Fruit fly (Drosophila melanogaster): ENCODE measurements around the gene Trx2.
A peak's percentile ranks its signal among the peaks of the same experiment; 100 is the strongest.

Gene Trx2

dm6 chr2L:9581582-9581981, 31.4 kb upstream of the Trx2 start, which contains the start of gene gcm (continued):
- TF ChIP-seq ewg (GFP tag; optimal IDR thresholded peaks at IDR 0.05) (peak; percentile 81), CG4730 (GFP tag; IDR thresholded peaks at IDR 0.05) (no peak), lab (GFP tag; optimal IDR thresholded peaks at IDR 0.05) (no peak), insv (GFP tag; optimal IDR thresholded peaks at IDR 0.05) (peak in 1 of 2 experiments; percentile 55), Nf-YA (GFP tag; IDR thresholded peaks at IDR 0.05) (peak; percentile 58; the same call in 1 of the 2 replicates), CG10565 (GFP tag; optimal IDR thresholded peaks at IDR 0.05) (no peak), Dek (tag; optimal IDR thresholded peaks at IDR 0.05) (no peak), CG6791 (GFP tag; IDR thresholded peaks at IDR 0.05; ENCODE audit: partially characterized antibody) (0 out of 3 replicates have a peak, but pooled peaks have one; percentile 15), cg (GFP tag; optimal IDR thresholded peaks at IDR 0.05) (peak; percentile 78), sens (GFP tag) (peak; percentile 48), ranshi (GFP tag; IDR thresholded peaks at IDR 0.05) (no peak), D19A (tag; optimal IDR thresholded peaks at IDR 0.05) (no peak), CG11085 (GFP tag; IDR thresholded peaks at IDR 0.05) (no peak), jing (GFP tag; optimal IDR thresholded peaks at IDR 0.05) (peak; percentile 62), Nf-YC (tag; optimal IDR thresholded peaks at IDR 0.05) (peak; percentile 98), Deaf1 (tag; optimal IDR thresholded peaks at IDR 0.05) (peak; percentile 88), Dref (GFP tag; IDR thresholded peaks at IDR 0.05) (no peak), chif (GFP tag; optimal IDR thresholded peaks at IDR 0.05) (peak in 1 of 2 experiments; percentile 9), Trl (optimal IDR thresholded peaks at IDR 0.05) (peak; percentile 5 to 25), Trl (GFP tag; optimal IDR thresholded peaks at IDR 0.05) (no peak), CG17829 (tag; optimal IDR thresholded peaks at IDR 0.05) (peak; percentile 90)

- TF ChIP-seq fd64A (GFP tag; optimal IDR thresholded peaks at IDR 0.05) (no peak), maf-S (GFP tag; optimal IDR thresholded peaks at IDR 0.05) (no peak), bcd (GFP tag; optimal IDR thresholded peaks at IDR 0.05) (no peak), Six4 (GFP tag; optimal IDR thresholded peaks at IDR 0.05) (no peak), tll (GFP tag; optimal IDR thresholded peaks at IDR 0.05) (peak in 1 of 2 experiments; percentile 94), abd-A (tag; optimal IDR thresholded peaks at IDR 0.05) (no peak), Myb (GFP tag; optimal IDR thresholded peaks at IDR 0.05) (no peak), CG34376 (GFP tag; optimal IDR thresholded peaks at IDR 0.05) (no peak), tup (GFP tag; optimal IDR thresholded peaks at IDR 0.05) (no peak), CG6254 (GFP tag; optimal IDR thresholded peaks at IDR 0.05) (no peak), grn (GFP tag; optimal IDR thresholded peaks at IDR 0.05) (peak; percentile 95), knrl (GFP tag; IDR thresholded peaks at IDR 0.05; ENCODE audit: partially characterized antibody) (no peak), CG15479 (GFP tag; optimal IDR thresholded peaks at IDR 0.05) (peak; percentile 5), MBD-R2 (GFP tag; IDR thresholded peaks at IDR 0.05) (no peak), CG4360 (GFP tag; IDR thresholded peaks at IDR 0.05) (peak; percentile 70), GATAe (GFP tag; conservative IDR thresholded peaks at IDR 0.05) (no peak), ac (GFP tag; optimal IDR thresholded peaks at IDR 0.05) (peak; percentile 17), peb (GFP tag; IDR thresholded peaks at IDR 0.05) (no peak), vnd (GFP tag; IDR thresholded peaks at IDR 0.05; ENCODE audit: partially characterized antibody) (no peak), zen (tag; optimal IDR thresholded peaks at IDR 0.05) (peak; percentile 40), E2f1 (GFP tag; IDR thresholded peaks at IDR 0.05) (no peak), tna (GFP tag; IDR thresholded peaks at IDR 0.05; ENCODE audit: partially characterized antibody) (no peak), CG11398 (GFP tag; optimal IDR thresholded peaks at IDR 0.05) (no peak), CG18619 (GFP tag; optimal IDR thresholded peaks at IDR 0.05) (no peak), Adf1 (GFP tag; IDR thresholded peaks at IDR 0.05) (no peak), insv (GFP tag; optimal IDR thresholded peaks at IDR 0.05) (peak in 1 of 2 experiments; percentile 71), CG12236 (GFP tag; optimal IDR thresholded peaks at IDR 0.05) (no peak), oc (tag; optimal IDR thresholded peaks at IDR 0.05) (peak; percentile 46), sqz (GFP tag; optimal IDR thresholded peaks at IDR 0.05) (peak; percentile 61)
These were observed 28.8 kb upstream of the Trx2 start for dm6 chr2L:9584098-9584703.
